Worm (Caenorhabditis elegans): ENCODE data around the gene mxl-1.

mxl-1 gene

ce11 chrV:11251798-11252197, 7.2 kb downstream of the mxl-1 start:
- no peak for TF ChIP-seq ztf-29 (GFP tag; IDR thresholded peaks at IDR 0.05)
- no peak for TF ChIP-seq tab-1 (GFP tag; IDR thresholded peaks at IDR 0.05)

- TF ChIP-seq T22C8.4 (GFP tag; IDR thresholded peaks at IDR 0.05) (no peak), med-1 (GFP tag; optimal IDR thresholded peaks at IDR 0.05; ENCODE audit: insufficient read depth) (no peak), ref-1 (GFP tag; conservative IDR thresholded peaks at IDR 0.05) (no peak), klf-2 (GFP tag; conservative IDR thresholded peaks at IDR 0.05) (no peak), cog-1 (tag; optimal IDR thresholded peaks at IDR 0.05) (no peak), ztf-23 (GFP tag; IDR thresholded peaks at IDR 0.05) (no peak), tab-1 (GFP tag; IDR thresholded peaks at IDR 0.05) (no peak), flt-1 (GFP tag; IDR thresholded peaks at IDR 0.05) (no peak), ztf-29 (GFP tag; IDR thresholded peaks at IDR 0.05) (no peak)
Observed at ce11 chrV:11252429-11252828, 7.8 kb downstream of the mxl-1 start, which contains the start of gene srsx-33. srsx-33 (minus strand) TSS chrV:11252529.

- TF ChIP-seq ztf-29 (GFP tag; IDR thresholded peaks at IDR 0.05) (no peak), T22C8.4 (GFP tag; IDR thresholded peaks at IDR 0.05) (no peak), ztf-23 (GFP tag; IDR thresholded peaks at IDR 0.05) (no peak), tab-1 (GFP tag; IDR thresholded peaks at IDR 0.05) (no peak), ref-1 (GFP tag; conservative IDR thresholded peaks at IDR 0.05) (no peak), cog-1 (tag; optimal IDR thresholded peaks at IDR 0.05) (no peak), med-1 (GFP tag; optimal IDR thresholded peaks at IDR 0.05; ENCODE audit: insufficient read depth) (no peak), klf-2 (GFP tag; conservative IDR thresholded peaks at IDR 0.05) (no peak), flt-1 (GFP tag; IDR thresholded peaks at IDR 0.05) (no peak)
Observed at ce11 chrV:11254980-11255379, 10.3 kb downstream of the mxl-1 start, which contains the start of gene srsx-31. srsx-31 (minus strand) TSS chrV:11255080.

- TF ChIP-seq tab-1 (GFP tag; IDR thresholded peaks at IDR 0.05) (no peak), T22C8.4 (GFP tag; IDR thresholded peaks at IDR 0.05) (no peak), flt-1 (GFP tag; IDR thresholded peaks at IDR 0.05) (no peak), ztf-29 (GFP tag; IDR thresholded peaks at IDR 0.05) (no peak), med-1 (GFP tag; optimal IDR thresholded peaks at IDR 0.05; ENCODE audit: insufficient read depth) (no peak), cog-1 (tag; optimal IDR thresholded peaks at IDR 0.05) (no peak), ztf-23 (GFP tag; IDR thresholded peaks at IDR 0.05) (no peak), klf-2 (GFP tag; conservative IDR thresholded peaks at IDR 0.05) (no peak), ref-1 (GFP tag; conservative IDR thresholded peaks at IDR 0.05) (no peak)
Observed at ce11 chrV:11258896-11259295, 14.3 kb downstream of the mxl-1 start, which contains the start of gene lgc-36. lgc-36 (minus strand) TSS chrV:11258996.

ce11 chrV:11260622-11261021, 16.0 kb downstream of the mxl-1 start, which contains the start of gene F07B10.7:
F07B10.7 (minus strand) TSS chrV:11260722.
- TF ChIP-seq klf-2 (GFP tag; conservative IDR thresholded peaks at IDR 0.05): no peak
- TF ChIP-seq tab-1 (GFP tag; IDR thresholded peaks at IDR 0.05): no peak
- TF ChIP-seq cog-1 (tag; optimal IDR thresholded peaks at IDR 0.05): no peak
- no peak for TF ChIP-seq ztf-29 (GFP tag; IDR thresholded peaks at IDR 0.05)
- TF ChIP-seq med-1 (GFP tag; optimal IDR thresholded peaks at IDR 0.05; ENCODE audit: insufficient read depth): no peak
- TF ChIP-seq flt-1 (GFP tag; IDR thresholded peaks at IDR 0.05): no peak
- no peak for TF ChIP-seq ztf-23 (GFP tag; IDR thresholded peaks at IDR 0.05)
- TF ChIP-seq ref-1 (GFP tag; conservative IDR thresholded peaks at IDR 0.05): no peak

ce11 chrV:11263025-11263424, 18.4 kb downstream of the mxl-1 start, which contains the start of gene F07B10.4:
F07B10.4 (minus strand) TSS chrV:11263125.
- TF ChIP-seq cog-1 (tag; optimal IDR thresholded peaks at IDR 0.05) (no peak), tab-1 (GFP tag; IDR thresholded peaks at IDR 0.05) (no peak), ref-1 (GFP tag; conservative IDR thresholded peaks at IDR 0.05) (no peak), klf-2 (GFP tag; conservative IDR thresholded peaks at IDR 0.05) (no peak), T22C8.4 (GFP tag; IDR thresholded peaks at IDR 0.05) (no peak), ztf-29 (GFP tag; IDR thresholded peaks at IDR 0.05) (no peak), ztf-23 (GFP tag; IDR thresholded peaks at IDR 0.05) (no peak), med-1 (GFP tag; optimal IDR thresholded peaks at IDR 0.05; ENCODE audit: insufficient read depth) (no peak), flt-1 (GFP tag; IDR thresholded peaks at IDR 0.05) (no peak)

- TF ChIP-seq med-1 (GFP tag; optimal IDR thresholded peaks at IDR 0.05; ENCODE audit: insufficient read depth) (no peak), klf-2 (GFP tag; conservative IDR thresholded peaks at IDR 0.05) (no peak), ztf-29 (GFP tag; IDR thresholded peaks at IDR 0.05) (no peak)
Observed at ce11 chrV:11265482-11265881, 20.8 kb downstream of the mxl-1 start, which contains the start of gene cln-3.1. cln-3.1 (minus strand) TSS chrV:11265652.

ce11 chrV:11266681-11267080, 22.0 kb downstream of the mxl-1 start, which contains the start of gene str-116:
str-116 (plus strand) TSS chrV:11266981.
- TF ChIP-seq ref-1 (GFP tag; conservative IDR thresholded peaks at IDR 0.05) (no peak), klf-2 (GFP tag; conservative IDR thresholded peaks at IDR 0.05) (no peak), tab-1 (GFP tag; IDR thresholded peaks at IDR 0.05) (no peak), ztf-23 (GFP tag; IDR thresholded peaks at IDR 0.05) (no peak), ztf-29 (GFP tag; IDR thresholded peaks at IDR 0.05) (no peak), flt-1 (GFP tag; IDR thresholded peaks at IDR 0.05) (no peak), cog-1 (tag; optimal IDR thresholded peaks at IDR 0.05) (no peak), med-1 (GFP tag; optimal IDR thresholded peaks at IDR 0.05; ENCODE audit: insufficient read depth) (no peak), T22C8.4 (GFP tag; IDR thresholded peaks at IDR 0.05) (no peak)

- TF ChIP-seq ref-1 (GFP tag; conservative IDR thresholded peaks at IDR 0.05): no peak
- TF ChIP-seq cog-1 (tag; optimal IDR thresholded peaks at IDR 0.05): no peak
- no peak for TF ChIP-seq ztf-29 (GFP tag; IDR thresholded peaks at IDR 0.05)
Observed at ce11 chrV:11268791-11269190, 24.2 kb downstream of the mxl-1 start, which contains the start of gene str-115. str-115 (plus strand) TSS chrV:11269091.

- TF ChIP-seq klf-2 (GFP tag; conservative IDR thresholded peaks at IDR 0.05) (no peak), ztf-23 (GFP tag; IDR thresholded peaks at IDR 0.05) (no peak)
Observed at ce11 chrV:11271051-11271450, 26.4 kb downstream of the mxl-1 start, which contains the start of gene clec-222. clec-222 (plus strand) TSS chrV:11271351.

Data from whole organism, midembryonic.